Worm (Caenorhabditis elegans): ENCODE data around the gene K10D11.3.

Gene K10D11.3

DNA sequence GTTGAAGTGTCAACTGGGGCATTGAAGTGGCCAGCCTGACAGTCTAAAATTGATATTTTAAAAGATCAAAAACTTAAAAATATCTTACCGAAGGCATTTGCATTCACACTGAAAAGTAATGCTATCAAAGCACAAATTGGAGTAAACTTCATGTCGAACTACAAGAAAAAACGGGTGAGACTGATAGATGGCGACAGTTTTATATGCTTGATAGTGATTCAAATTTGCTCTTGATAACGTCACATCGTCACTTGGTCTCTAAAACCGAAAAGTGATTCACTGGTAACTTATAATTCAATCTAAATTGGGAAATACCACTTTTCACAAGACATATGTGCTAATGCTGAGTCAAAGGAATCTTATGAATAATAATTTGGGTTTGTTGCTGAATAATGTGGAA, 5.7 kb upstream of the K10D11.3 start, which contains the start of gene K10D11.5:
Gene K10D11.5 (minus strand): TSS at position 215 of the 400 bp plus-strand sequence.
- TF ChIP-seq ceh-36 (tag; optimal IDR thresholded peaks at IDR 0.05) (no peak), ets-7 (tag; optimal IDR thresholded peaks at IDR 0.05) (no peak), sea-1 (GFP tag; conservative IDR thresholded peaks at IDR 0.05) (no peak)

DNA sequence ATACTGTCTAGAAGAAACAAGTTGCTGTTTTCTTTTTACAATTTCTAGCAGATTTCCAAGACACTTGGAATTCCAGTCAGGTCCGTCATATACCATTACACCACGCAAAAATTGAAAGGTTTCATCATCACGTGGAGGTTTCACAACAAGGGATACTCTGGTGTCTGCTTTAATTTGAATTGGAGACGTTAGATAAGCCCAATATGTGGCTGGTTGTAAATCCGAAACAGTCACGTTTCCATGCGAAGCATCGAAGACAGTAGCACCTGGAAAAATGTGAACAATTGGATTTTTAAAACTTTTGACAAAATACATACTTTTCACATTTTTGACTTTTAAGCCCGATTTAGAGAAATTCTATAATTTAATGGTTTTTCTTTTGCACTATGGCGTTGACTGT, 4.7 kb upstream of the K10D11.3 start:
- TF ChIP-seq sea-1 (GFP tag; conservative IDR thresholded peaks at IDR 0.05): no peak
- TF ChIP-seq hnd-1 (tag; optimal IDR thresholded peaks at IDR 0.05): no peak
- TF ChIP-seq ceh-36 (tag; optimal IDR thresholded peaks at IDR 0.05): no peak
- TF ChIP-seq F13C5.2 (tag; optimal IDR thresholded peaks at IDR 0.05): no peak
- TF ChIP-seq aly-1 (tag; optimal IDR thresholded peaks at IDR 0.05): no peak
- TF ChIP-seq B0310.2 (tag; optimal IDR thresholded peaks at IDR 0.05): no peak
- no peak for TF ChIP-seq flt-1 (GFP tag; IDR thresholded peaks at IDR 0.05)
- no peak for TF ChIP-seq ceh-13 (GFP tag; optimal IDR thresholded peaks at IDR 0.05)
- no peak for TF ChIP-seq hmbx-1 (tag; optimal IDR thresholded peaks at IDR 0.05)
- TF ChIP-seq hmg-4 (GFP tag; optimal IDR thresholded peaks at IDR 0.05): no peak

DNA sequence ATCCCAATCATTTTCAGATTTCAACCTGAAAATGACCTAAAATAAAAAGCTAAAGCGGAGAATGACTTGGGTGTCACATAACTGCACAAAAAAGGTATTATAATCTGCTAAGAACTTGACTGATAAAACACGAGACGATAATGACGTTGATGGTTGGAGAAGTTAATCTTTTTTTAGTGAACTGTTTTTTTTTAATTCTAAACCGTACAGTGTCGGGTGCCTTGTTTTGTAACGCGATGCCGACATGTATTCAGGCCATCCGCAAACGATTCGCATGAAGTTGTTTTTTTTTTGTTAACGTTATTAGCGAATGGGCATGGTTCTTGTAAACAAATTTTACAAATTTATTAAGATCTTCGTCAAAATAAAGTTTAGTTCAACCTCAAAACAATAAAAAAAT, 3.4 kb upstream of the K10D11.3 start, which contains the start of gene K10D11.6:
Gene K10D11.6 (minus strand): TSS at position 101 of the 400 bp plus-strand sequence.
- TF ChIP-seq scrt-1 (GFP tag; IDR thresholded peaks at IDR 0.05): no peak
- TF ChIP-seq sea-1 (GFP tag; conservative IDR thresholded peaks at IDR 0.05): no peak
- no peak for TF ChIP-seq tbx-37 (GFP tag; conservative IDR thresholded peaks at IDR 0.05)

DNA sequence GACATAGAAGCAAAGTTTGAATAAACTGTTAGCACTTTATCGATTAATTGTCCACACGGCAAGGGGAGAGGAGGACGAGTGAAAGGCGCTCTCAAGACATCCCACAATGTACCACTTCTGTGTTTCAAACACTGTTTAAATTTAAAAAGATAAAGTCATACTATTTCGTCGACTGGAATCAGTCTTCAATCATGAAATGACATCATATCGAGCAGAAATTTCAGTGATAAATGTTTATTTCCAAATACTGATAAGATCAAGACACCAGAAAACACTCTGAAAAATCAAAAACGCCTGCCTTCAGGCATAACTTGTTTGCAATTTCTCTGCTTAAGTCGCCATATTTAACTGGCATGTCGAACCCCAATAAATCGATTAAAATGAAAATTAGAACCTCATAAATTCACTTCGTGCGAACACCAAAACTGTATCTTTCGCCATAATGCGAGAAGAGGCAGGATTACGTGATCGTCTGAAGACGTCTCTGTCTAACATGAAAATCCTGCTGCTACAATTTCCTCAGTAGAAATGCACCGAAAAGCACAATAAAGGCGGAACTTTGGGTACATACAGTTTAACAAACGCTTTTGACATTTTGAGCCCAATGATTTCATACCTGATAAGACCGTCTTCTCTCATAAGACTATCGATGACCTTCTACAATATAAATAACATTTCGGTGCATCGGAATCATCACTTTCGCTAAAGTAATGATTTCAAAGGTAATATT, 7.5 kb downstream of the K10D11.3 start, which contains the start of gene K10D11.2:
Gene K10D11.2 (plus strand): TSS at position 680 of the 730 bp plus-strand sequence.
- TF ChIP-seq hmbx-1 (tag; optimal IDR thresholded peaks at IDR 0.05) (no peak), ceh-36 (tag; optimal IDR thresholded peaks at IDR 0.05) (no peak), B0310.2 (tag; optimal IDR thresholded peaks at IDR 0.05) (no peak)

DNA sequence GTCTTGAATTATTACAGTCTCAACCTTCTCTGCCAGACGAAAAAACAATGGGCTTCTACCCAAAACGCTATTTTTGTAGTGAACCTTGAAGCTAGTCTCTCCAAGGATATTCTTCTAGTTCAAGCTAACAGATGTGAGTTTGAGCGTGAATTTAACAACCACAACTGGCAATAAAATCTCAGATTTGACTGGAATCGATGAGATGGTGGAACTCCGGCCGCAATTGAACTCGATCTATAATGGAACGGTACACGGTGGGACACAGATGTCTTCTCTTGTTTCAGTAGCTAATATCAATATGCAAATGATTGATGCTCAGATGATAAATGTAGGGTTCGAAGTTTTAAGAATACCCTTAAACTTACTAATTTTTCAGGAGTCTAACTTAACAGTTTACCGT, 8.3 kb downstream of the K10D11.3 start:
- TF ChIP-seq tra-4 (tag; optimal IDR thresholded peaks at IDR 0.05): no peak
- no peak for TF ChIP-seq tbx-37 (GFP tag; conservative IDR thresholded peaks at IDR 0.05)
- no peak for TF ChIP-seq hnd-1 (tag; optimal IDR thresholded peaks at IDR 0.05)
- no peak for TF ChIP-seq hmbx-1 (tag; optimal IDR thresholded peaks at IDR 0.05)
- TF ChIP-seq scrt-1 (GFP tag; IDR thresholded peaks at IDR 0.05): no peak
- TF ChIP-seq ets-7 (tag; optimal IDR thresholded peaks at IDR 0.05): no peak
- no peak for TF ChIP-seq aly-1 (tag; optimal IDR thresholded peaks at IDR 0.05)
- no peak for TF ChIP-seq flt-1 (GFP tag; IDR thresholded peaks at IDR 0.05)
- no peak for TF ChIP-seq B0310.2 (tag; optimal IDR thresholded peaks at IDR 0.05)
- TF ChIP-seq ceh-36 (tag; optimal IDR thresholded peaks at IDR 0.05): no peak

DNA sequence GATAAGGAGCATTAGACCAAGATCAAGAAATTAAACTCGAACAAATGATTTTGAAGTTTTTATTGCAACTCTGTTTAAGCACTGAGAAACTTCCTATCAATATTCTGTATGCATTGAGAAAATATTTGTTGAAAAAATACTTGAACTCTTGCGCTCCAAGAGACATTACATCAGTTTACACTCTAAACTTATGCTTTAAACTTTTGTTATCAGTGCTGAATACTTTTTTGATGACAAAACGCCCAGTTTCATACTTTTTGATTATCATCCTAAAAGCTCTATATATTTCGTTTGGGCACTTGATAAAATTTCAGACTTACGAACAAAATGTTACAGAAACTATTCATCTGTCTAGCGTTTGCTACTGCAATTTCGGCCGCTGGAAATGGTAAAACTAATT, 10.0 kb downstream of the K10D11.3 start, which contains the start of gene dod-17:
Gene dod-17 (plus strand): TSS at position 323 of the 400 bp plus-strand sequence.
- TF ChIP-seq tra-4 (tag; optimal IDR thresholded peaks at IDR 0.05): no peak
- TF ChIP-seq ama-1 (optimal IDR thresholded peaks at IDR 0.05): no peak
- TF ChIP-seq ets-7 (tag; optimal IDR thresholded peaks at IDR 0.05): no peak
- TF ChIP-seq flt-1 (GFP tag; IDR thresholded peaks at IDR 0.05): no peak

DNA sequence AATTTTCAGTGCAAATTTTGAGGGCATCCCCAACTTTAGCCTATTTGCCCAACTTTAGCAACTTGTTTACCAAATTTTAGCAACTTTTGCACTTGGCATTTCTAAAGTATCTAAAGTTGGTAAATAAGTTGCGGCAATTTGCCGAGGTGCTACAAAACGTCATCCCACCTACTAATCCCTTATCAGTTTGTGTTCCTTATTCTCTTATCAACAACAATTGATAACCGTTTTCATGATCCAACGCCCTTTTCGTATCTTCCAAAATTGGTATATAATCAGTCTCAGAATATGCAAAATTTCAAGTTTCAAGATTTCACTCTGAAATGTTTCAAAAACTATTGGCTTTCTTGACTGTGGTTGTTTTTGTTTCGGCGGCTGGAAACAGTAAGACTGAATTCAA, 12.6 kb downstream of the K10D11.3 start, which contains the start of gene F55G11.4:
Gene F55G11.4 (plus strand): TSS at position 289 of the 400 bp plus-strand sequence.
- no peak for TF ChIP-seq hmbx-1 (tag; optimal IDR thresholded peaks at IDR 0.05)

DNA sequence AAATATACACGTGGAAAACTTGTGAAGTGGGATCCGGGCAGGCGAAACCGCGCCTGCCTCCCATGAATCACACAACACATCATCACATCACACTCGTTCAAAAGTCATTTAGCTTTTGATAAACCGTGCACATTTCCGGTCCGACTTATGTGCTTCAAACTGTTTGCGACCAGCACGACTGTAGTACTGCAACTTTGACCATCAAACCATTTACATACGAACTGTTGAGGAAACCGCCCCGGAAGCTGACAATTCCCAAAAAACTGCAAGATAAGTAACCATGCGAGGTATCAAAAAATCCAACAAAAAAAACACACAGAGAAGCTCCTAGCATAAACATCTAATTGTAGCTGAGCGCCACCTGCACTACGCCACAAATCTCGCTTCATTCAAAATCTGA, 13.2 kb downstream of the K10D11.3 start:
- no peak for TF ChIP-seq hmg-4 (GFP tag; optimal IDR thresholded peaks at IDR 0.05)
- no peak for TF ChIP-seq B0310.2 (tag; optimal IDR thresholded peaks at IDR 0.05)
- TF ChIP-seq F13C5.2 (tag; optimal IDR thresholded peaks at IDR 0.05): no peak
- TF ChIP-seq hmbx-1 (tag; optimal IDR thresholded peaks at IDR 0.05): no peak
- TF ChIP-seq ceh-13 (GFP tag; optimal IDR thresholded peaks at IDR 0.05): no peak
- TF ChIP-seq ama-1 (optimal IDR thresholded peaks at IDR 0.05): no peak
- no peak for TF ChIP-seq sea-1 (GFP tag; conservative IDR thresholded peaks at IDR 0.05)
- no peak for TF ChIP-seq aly-1 (tag; optimal IDR thresholded peaks at IDR 0.05)

DNA sequence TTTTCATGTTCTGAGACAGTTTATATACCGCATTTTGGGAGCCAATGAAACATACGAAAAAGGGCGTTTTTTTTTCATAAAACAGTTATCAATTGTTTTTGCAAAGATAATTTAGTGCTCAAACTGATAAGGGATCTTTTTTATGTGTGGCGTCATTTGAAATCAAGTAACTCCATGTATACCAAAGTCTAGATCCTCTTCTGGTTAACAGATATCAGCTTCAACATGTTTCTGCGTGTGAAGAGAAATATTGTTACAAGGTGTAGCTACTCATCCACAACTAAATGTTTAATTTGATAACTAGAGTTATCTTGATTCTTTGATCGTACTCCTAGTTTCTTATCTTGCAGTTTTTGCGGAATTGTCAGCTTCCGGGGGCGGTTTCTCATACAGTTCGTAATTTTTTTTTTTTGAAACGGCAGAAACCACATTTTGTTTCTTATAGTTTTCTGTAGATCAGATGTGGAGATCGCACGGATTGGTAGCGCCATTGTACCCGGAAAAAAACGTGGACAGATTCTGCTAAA, 13.9 kb downstream of the K10D11.3 start:
- TF ChIP-seq tbx-11 (GFP tag; IDR thresholded peaks at IDR 0.05): no peak
- TF ChIP-seq pes-1 (GFP tag; IDR thresholded peaks at IDR 0.05): no peak
- no peak for TF ChIP-seq ets-7 (tag; optimal IDR thresholded peaks at IDR 0.05)
- TF ChIP-seq F13C5.2 (tag; optimal IDR thresholded peaks at IDR 0.05): no peak
- no peak for TF ChIP-seq hmg-4 (GFP tag; optimal IDR thresholded peaks at IDR 0.05)
- no peak for TF ChIP-seq ceh-13 (GFP tag; optimal IDR thresholded peaks at IDR 0.05)
- no peak for TF ChIP-seq B0310.2 (tag; optimal IDR thresholded peaks at IDR 0.05)
- no peak for TF ChIP-seq tra-4 (tag; optimal IDR thresholded peaks at IDR 0.05)
- TF ChIP-seq flt-1 (GFP tag; IDR thresholded peaks at IDR 0.05): no peak
- TF ChIP-seq sea-1 (GFP tag; conservative IDR thresholded peaks at IDR 0.05): no peak
- no peak for TF ChIP-seq ceh-36 (tag; optimal IDR thresholded peaks at IDR 0.05)
- no peak for TF ChIP-seq ama-1 (optimal IDR thresholded peaks at IDR 0.05)
- no peak for TF ChIP-seq aly-1 (tag; optimal IDR thresholded peaks at IDR 0.05)
- TF ChIP-seq hnd-1 (tag; optimal IDR thresholded peaks at IDR 0.05): no peak
- no peak for TF ChIP-seq hmbx-1 (tag; optimal IDR thresholded peaks at IDR 0.05)
